Worm (Caenorhabditis elegans) whole organism, early embryonic: ENCODE data around the gene ntl-2.

Experiments
- B0310.2 ChIP-seq: sonication (generic microtip); optimal IDR thresholded peaks from 2 replicates; lab custom pipeline; 2016; ENCODE audit warnings: mild to moderate bottlenecking, missing genetic modification characterization, missing compliant biosample characterization
- F13C5.2 ChIP-seq: sonication (generic microtip); optimal IDR thresholded peaks from 2 replicates; lab custom pipeline; 2017; ENCODE audit warnings: mild to moderate bottlenecking, missing genetic modification characterization, inconsistent platforms, missing compliant biosample characterization
- aly-1 ChIP-seq: sonication (generic microtip); optimal IDR thresholded peaks from 2 replicates; lab custom pipeline; 2016; ENCODE audit warnings: missing genetic modification characterization, missing compliant biosample characterization
- ama-1 ChIP-seq: fragments of 150-350 bp; optimal IDR thresholded peaks from 2 replicates; lab custom pipeline; 2014
- ceh-13 ChIP-seq: fragments of 200-800 bp; sonication (Bioruptor generic); optimal IDR thresholded peaks from 2 replicates; lab custom pipeline; 2018; ENCODE audit warnings: mild to moderate bottlenecking, missing genetic modification characterization, missing compliant biosample characterization
- ceh-36 ChIP-seq: sonication (generic microtip); optimal IDR thresholded peaks from 2 replicates; lab custom pipeline; 2016; ENCODE audit warnings: missing genetic modification characterization, inconsistent platforms, missing compliant biosample characterization
- ets-7 ChIP-seq: sonication (generic microtip); optimal IDR thresholded peaks from 2 replicates; lab custom pipeline; 2016; ENCODE audit warnings: missing genotype, missing genetic modification characterization, missing compliant biosample characterization
- flt-1 ChIP-seq: fragments of 200-800 bp; sonication (Bioruptor generic); IDR thresholded peaks from 2 replicates; pipeline ENCODE4 v1.3.6; 2022; ENCODE audit warnings: missing genetic modification characterization, missing compliant biosample characterization
- hmbx-1 ChIP-seq: sonication (generic microtip); optimal IDR thresholded peaks from 2 replicates; lab custom pipeline; 2016; ENCODE audit warnings: mild to moderate bottlenecking, missing genetic modification characterization, missing compliant biosample characterization
- hmg-4 ChIP-seq: fragments of 200-800 bp; sonication (Bioruptor generic); optimal IDR thresholded peaks from 2 replicates; lab custom pipeline; 2018; ENCODE audit warnings: mild to moderate bottlenecking, missing genetic modification characterization, missing compliant biosample characterization
- hnd-1 ChIP-seq: sonication (generic microtip); optimal IDR thresholded peaks from 2 replicates; lab custom pipeline; 2016; ENCODE audit warnings: missing genetic modification characterization, missing compliant biosample characterization
- pes-1 ChIP-seq: fragments of 200-800 bp; sonication (Bioruptor generic); IDR thresholded peaks from 2 replicates; pipeline ENCODE4 v1.3.6; 2022; ENCODE audit warnings: missing genetic modification reagents, missing genetic modification characterization, missing compliant biosample characterization
- scrt-1 ChIP-seq: fragments of 200-800 bp; sonication (Bioruptor generic); IDR thresholded peaks from 2 replicates; pipeline ENCODE4 v1.3.6; 2022; ENCODE audit warnings: missing genetic modification characterization, missing compliant biosample characterization
- sea-1 ChIP-seq: fragments of 200-800 bp; sonication (Bioruptor generic); conservative IDR thresholded peaks from 2 replicates; pipeline ENCODE4 v1.3.6; 2022; ENCODE audit warnings: missing genetic modification characterization, missing compliant biosample characterization
- tbx-11 ChIP-seq: fragments of 200-800 bp; sonication (Bioruptor generic); IDR thresholded peaks from 2 replicates; pipeline ENCODE4 v1.3.6; 2022; ENCODE audit warnings: missing genetic modification characterization, missing compliant biosample characterization
- tbx-37 ChIP-seq: fragments of 200-800 bp; sonication (Bioruptor generic); conservative IDR thresholded peaks from 2 replicates; pipeline ENCODE4 v1.3.6; 2022; ENCODE audit warnings: missing genetic modification reagents, missing genetic modification characterization, missing compliant biosample characterization
- tra-4 ChIP-seq: sonication (generic microtip); optimal IDR thresholded peaks from 2 replicates; lab custom pipeline; 2017; ENCODE audit warnings: missing genetic modification characterization, missing compliant biosample characterization

Gene ntl-2

ce11 chrII:4370842-4371241 is 5.4 kb downstream of the ntl-2 start:
- TF ChIP-seq tbx-11 (GFP tag; lab: Robert Waterston, UW) (no peak), pes-1 (GFP tag; lab: Robert Waterston, UW) (no peak), ama-1 (lab: Kevin White, UChicago) (no peak), sea-1 (GFP tag; lab: Robert Waterston, UW) (no peak), B0310.2 (no peak), tbx-37 (GFP tag; lab: Robert Waterston, UW) (no peak), hnd-1 (tag; lab: Kevin White, UChicago) (no peak), ets-7 (tag; lab: Kevin White, UChicago) (no peak), aly-1 (tag; lab: Kevin White, UChicago) (no peak), ceh-36 (no peak), hmg-4 (GFP tag; lab: Kevin White, UChicago) (no peak), tra-4 (tag; lab: Kevin White, UChicago) (no peak), hmbx-1 (tag; lab: Kevin White, UChicago) (no peak)

DNA sequence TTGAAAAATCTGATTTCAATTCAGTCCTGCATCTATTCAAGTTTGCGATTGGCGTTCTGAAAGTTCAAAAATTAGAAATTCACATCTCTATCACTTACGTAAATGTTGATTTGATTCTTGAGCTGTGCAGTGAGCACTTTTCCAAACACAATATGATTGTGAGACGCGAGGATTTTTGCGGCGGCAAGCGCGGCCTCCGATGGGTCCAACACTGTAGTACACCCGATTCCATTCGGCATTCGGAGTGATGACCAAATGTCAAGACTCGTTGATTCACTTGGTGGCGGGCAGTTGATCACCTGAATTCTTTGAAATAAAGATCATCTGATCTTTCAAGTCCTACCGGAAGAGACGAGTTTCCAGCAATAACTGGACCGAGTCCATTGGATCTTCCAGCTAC is 6.5 kb downstream of the ntl-2 start:
- TF ChIP-seq sea-1 (GFP tag; lab: Robert Waterston, UW) (no peak), B0310.2 (no peak), F13C5.2 (tag; lab: Kevin White, UChicago) (no peak), tbx-37 (GFP tag; lab: Robert Waterston, UW) (no peak), ama-1 (lab: Kevin White, UChicago) (no peak), hmbx-1 (tag; lab: Kevin White, UChicago) (no peak), ceh-13 (GFP tag; lab: Kevin White, UChicago) (no peak), hnd-1 (tag; lab: Kevin White, UChicago) (no peak), tbx-11 (GFP tag; lab: Robert Waterston, UW) (no peak)

DNA sequence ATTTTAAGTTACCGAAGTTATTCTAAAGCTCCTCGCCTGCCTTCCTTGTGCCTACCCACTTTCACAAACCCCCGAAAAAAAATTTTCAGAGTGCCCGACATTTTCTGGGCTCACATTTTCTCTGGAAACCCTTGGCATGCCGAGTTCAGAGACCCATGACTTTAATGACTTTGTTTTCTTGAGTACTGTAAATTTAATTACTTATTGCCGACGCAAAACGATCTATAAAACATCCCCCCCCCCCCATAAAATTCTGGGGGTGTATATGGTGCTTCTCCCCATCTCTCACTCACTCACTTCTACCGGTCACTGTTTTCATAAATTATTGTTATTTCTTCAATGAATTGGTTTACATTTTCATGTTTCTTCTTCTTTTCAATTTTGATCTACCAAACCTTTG is 8.3 kb downstream of the ntl-2 start, which contains the start of gene try-9:
try-9 (plus strand) TSS at position 301 of the 400 bp plus-strand sequence.
- no peak for TF ChIP-seq tra-4 (tag; lab: Kevin White, UChicago)
- no peak for TF ChIP-seq ceh-13 (GFP tag; lab: Kevin White, UChicago)
- TF ChIP-seq tbx-37 (GFP tag; lab: Robert Waterston, UW), result no peak
- no peak for TF ChIP-seq scrt-1 (GFP tag; lab: Robert Waterston, UW)
- TF ChIP-seq B0310.2, result no peak
- TF ChIP-seq flt-1 (GFP tag; lab: Robert Waterston, UW), result no peak
- TF ChIP-seq ceh-36, result no peak
- TF ChIP-seq ets-7 (tag; lab: Kevin White, UChicago), result no peak
- TF ChIP-seq aly-1 (tag; lab: Kevin White, UChicago), result no peak
- no peak for TF ChIP-seq F13C5.2 (tag; lab: Kevin White, UChicago)
- TF ChIP-seq hmbx-1 (tag; lab: Kevin White, UChicago), result no peak
- no peak for TF ChIP-seq sea-1 (GFP tag; lab: Robert Waterston, UW)
- TF ChIP-seq ama-1 (lab: Kevin White, UChicago), result no peak
- TF ChIP-seq hnd-1 (tag; lab: Kevin White, UChicago), result no peak

DNA sequence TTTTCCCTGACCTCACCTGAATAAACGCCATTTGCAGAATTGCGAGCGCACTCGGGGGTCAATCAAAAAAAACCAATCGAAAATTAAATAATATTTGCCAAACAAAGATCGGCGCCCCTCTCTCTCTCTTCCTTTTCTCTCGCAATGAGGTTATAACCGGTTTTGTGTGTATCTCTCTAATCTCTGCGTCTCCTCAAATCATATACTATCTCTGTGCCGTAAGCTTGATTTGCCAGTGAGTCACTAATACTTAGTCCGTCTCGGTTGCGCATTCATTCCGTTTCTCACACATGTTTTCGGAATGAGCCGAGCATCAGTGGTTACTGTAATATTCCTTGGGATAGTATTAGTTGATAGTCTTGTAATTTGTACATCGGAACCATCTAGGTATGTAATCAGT is 14.2 kb downstream of the ntl-2 start:
- TF ChIP-seq ceh-13 (GFP tag; lab: Kevin White, UChicago) (no peak), ceh-36 (no peak), B0310.2 (no peak)

ce11 chrII:4359219-4359618 is 17.0 kb downstream of the ntl-2 start:
- TF ChIP-seq flt-1 (GFP tag; lab: Robert Waterston, UW), result no peak
- no peak for TF ChIP-seq aly-1 (tag; lab: Kevin White, UChicago)
- no peak for TF ChIP-seq hmg-4 (GFP tag; lab: Kevin White, UChicago)
- no peak for TF ChIP-seq tra-4 (tag; lab: Kevin White, UChicago)
- no peak for TF ChIP-seq hnd-1 (tag; lab: Kevin White, UChicago)
- no peak for TF ChIP-seq F13C5.2 (tag; lab: Kevin White, UChicago)
- no peak for TF ChIP-seq sea-1 (GFP tag; lab: Robert Waterston, UW)
- no peak for TF ChIP-seq B0310.2
- no peak for TF ChIP-seq ets-7 (tag; lab: Kevin White, UChicago)
- TF ChIP-seq tbx-11 (GFP tag; lab: Robert Waterston, UW), result no peak

DNA sequence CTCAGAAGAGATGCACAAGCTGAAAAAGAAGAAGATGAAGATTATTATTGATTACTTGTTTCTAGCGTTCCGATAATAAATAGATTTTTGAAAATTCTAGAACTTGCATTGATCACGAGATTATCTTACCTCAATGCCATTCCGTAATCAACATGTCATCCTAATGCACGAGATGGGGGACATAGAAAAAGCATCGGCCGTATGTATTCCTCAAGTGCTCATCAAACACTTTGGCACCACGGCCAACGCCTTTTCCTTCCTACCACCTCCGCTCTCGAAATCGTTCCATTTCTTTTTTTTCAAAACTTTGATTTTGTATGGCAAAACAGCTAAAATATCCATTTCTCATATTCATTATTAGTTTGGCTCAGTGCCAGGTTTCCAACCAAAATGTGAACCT is 17.5 kb downstream of the ntl-2 start, which contains the start of gene lat-2:
lat-2 (plus strand) TSS at position 301 of the 400 bp plus-strand sequence.
- TF ChIP-seq tbx-37 (GFP tag; lab: Robert Waterston, UW), result no peak

DNA sequence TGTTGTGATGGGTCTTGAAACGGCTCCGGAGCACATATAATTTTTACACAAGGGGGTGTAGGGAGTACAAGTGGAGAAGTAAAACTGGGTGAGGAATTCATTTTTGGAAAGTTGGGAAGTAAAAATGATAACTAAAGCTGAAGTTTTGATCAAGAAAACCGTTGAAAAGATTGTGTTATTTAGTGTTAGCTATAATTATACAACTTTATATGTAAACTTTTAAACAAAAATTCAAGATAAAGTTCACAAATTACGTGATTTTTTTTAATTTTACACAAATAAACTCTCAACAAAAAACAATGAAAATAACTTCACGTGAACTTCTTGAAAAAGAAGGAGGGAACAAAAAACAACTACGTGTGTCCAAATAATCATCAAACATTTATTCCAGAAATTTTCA is 21.0 kb downstream of the ntl-2 start, which contains the start of the genes H20J04.7 and H20J04.1:
H20J04.7 (minus strand) TSS at position 101 of the 400 bp plus-strand sequence.
H20J04.1 (plus strand) TSS at position 397 of the 400 bp plus-strand sequence.
- TF ChIP-seq flt-1 (GFP tag; lab: Robert Waterston, UW), result no peak
- no peak for TF ChIP-seq sea-1 (GFP tag; lab: Robert Waterston, UW)
- no peak for TF ChIP-seq pes-1 (GFP tag; lab: Robert Waterston, UW)
- TF ChIP-seq tra-4 (tag; lab: Kevin White, UChicago), result no peak
- TF ChIP-seq aly-1 (tag; lab: Kevin White, UChicago), result no peak
- no peak for TF ChIP-seq ama-1 (lab: Kevin White, UChicago)

DNA sequence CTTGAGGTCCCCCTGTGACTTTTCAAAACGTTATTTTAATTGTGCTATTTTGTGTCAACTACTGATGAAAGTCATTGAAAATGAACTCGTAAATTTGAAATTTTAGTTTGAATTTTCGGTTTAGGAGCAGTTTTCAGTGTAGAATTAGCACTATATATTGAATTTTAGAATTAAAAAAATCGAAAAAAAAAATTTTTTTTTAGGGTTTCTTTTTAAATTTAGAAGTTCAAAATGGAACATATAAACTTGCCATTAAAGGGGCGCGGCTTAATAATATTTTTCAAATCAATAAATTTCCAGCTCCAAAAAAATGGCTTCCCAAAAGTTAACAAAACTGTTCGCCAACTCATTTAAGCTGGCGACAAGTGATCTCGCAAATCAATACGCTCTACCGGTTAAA is 25.4 kb downstream of the ntl-2 start, which contains the start of gene H20J04.9:
H20J04.9 (plus strand) TSS at position 301 of the 400 bp plus-strand sequence.
- TF ChIP-seq hmbx-1 (tag; lab: Kevin White, UChicago) (no peak), flt-1 (GFP tag; lab: Robert Waterston, UW) (no peak), F13C5.2 (tag; lab: Kevin White, UChicago) (no peak), ama-1 (lab: Kevin White, UChicago) (no peak), hmg-4 (GFP tag; lab: Kevin White, UChicago) (no peak), aly-1 (tag; lab: Kevin White, UChicago) (no peak), tbx-37 (GFP tag; lab: Robert Waterston, UW) (no peak), tra-4 (tag; lab: Kevin White, UChicago) (no peak), scrt-1 (GFP tag; lab: Robert Waterston, UW) (no peak), ceh-36 (no peak), ets-7 (tag; lab: Kevin White, UChicago) (no peak), tbx-11 (GFP tag; lab: Robert Waterston, UW) (no peak)
